Fruit fly (Drosophila melanogaster): ENCODE results near the gene ine.

DNA sequence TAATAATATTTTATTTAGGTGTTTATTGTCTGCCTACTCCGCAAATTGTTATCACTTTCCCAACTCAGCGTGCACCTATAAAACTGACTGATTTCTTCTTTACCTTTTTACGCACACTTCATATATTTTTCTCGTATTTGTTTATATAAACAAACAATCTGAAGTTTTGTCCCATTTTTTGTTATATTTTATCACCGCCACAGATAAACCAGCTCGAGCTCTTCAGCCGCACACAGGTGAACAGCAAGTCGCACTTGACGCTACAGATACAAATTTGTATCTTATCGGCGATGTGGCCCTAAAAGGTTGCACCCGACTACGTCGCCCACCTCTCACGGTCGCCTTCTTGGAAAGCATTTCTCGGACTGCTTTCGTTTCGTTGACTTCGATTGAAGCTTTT, 1.4 kb downstream of the ine start:
- no peak for TF ChIP-seq bab1 (GFP tag; optimal IDR thresholded peaks at IDR 0.05)
- no peak for TF ChIP-seq CG7045 (GFP tag; optimal IDR thresholded peaks at IDR 0.05)
- peak; percentile 7 for TF ChIP-seq CG11617 (GFP tag; optimal IDR thresholded peaks at IDR 0.05)
